Fruit fly (Drosophila melanogaster) Kc167 (cell line): ENCODE measurements around the gene ac.

Experiments
- Myc ChIP-seq: fragments of >200 bp; optimal IDR thresholded peaks from 2 replicates; lab custom pipeline; 2017; ENCODE audit warnings: missing external identifiers
- Sin3A ChIP-seq: fragments of >200 bp; optimal IDR thresholded peaks from 2 replicates; lab custom pipeline; 2018; ENCODE audit warnings: missing external identifiers
- h ChIP-seq: fragments of >200 bp; optimal IDR thresholded peaks from 3 replicates; lab custom pipeline; 2018; ENCODE audit warnings: missing external identifiers
- insv ChIP-seq: fragments of >200 bp; optimal IDR thresholded peaks from 3 replicates; lab custom pipeline; 2018; ENCODE audit warnings: missing external identifiers
- psq ChIP-seq: fragments of >200 bp; optimal IDR thresholded peaks from 2 replicates; lab custom pipeline; 2017; ENCODE audit warnings: missing external identifiers
- ttk ChIP-seq: sonication (Bioruptor generic); optimal IDR thresholded peaks from 2 replicates; lab custom pipeline; 2017; ENCODE audit warnings: missing external identifiers

ac gene

DNA sequence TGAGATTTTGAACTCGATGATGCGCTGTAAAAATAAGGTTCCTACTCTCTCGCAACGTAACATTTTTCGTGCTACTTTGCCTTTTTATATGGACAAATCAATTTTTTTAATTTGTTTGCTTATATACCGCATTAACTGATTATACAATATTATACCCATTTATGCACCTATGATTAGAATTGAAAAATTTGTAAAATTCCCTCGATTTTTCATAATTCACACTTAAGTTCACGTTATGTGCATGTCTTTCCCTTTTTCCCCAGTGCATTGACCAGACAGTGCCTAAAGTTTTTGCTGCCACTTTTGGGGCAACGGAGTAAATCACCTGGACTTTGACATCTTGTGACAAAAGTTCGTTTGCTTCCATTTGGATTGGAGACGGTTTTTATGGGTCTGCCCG lies 20.6 kb downstream of the ac start:
- no peak for TF ChIP-seq insv (lab: Kevin White, UChicago)
- no peak for TF ChIP-seq h (lab: Kevin White, UChicago)
- TF ChIP-seq ttk (lab: Kevin White, UChicago) = no peak
- no peak for TF ChIP-seq Myc (lab: Kevin White, UChicago)
- no peak for TF ChIP-seq psq
- TF ChIP-seq Sin3A (lab: Kevin White, UChicago) = no peak

DNA sequence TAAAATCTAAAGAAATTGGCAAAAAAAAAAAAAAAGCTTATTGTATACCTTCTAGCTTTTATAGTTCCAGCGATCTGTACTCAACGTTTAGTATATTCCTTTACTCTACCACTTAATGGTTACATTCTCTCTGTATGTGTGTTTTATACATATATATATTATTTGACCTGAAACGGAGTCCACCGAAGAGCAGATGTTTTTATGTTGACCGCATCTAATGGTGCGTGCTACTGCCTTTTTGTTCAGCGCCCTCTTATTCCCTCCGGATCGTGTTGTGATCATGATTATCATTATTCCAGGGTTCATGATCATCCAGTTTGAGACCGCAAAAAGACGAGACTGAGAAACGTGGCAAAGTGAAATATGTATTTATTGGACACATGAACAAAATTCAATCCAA lies 22.4 kb downstream of the ac start:
- TF ChIP-seq insv (lab: Kevin White, UChicago) (no peak), h (lab: Kevin White, UChicago) (no peak)

DNA sequence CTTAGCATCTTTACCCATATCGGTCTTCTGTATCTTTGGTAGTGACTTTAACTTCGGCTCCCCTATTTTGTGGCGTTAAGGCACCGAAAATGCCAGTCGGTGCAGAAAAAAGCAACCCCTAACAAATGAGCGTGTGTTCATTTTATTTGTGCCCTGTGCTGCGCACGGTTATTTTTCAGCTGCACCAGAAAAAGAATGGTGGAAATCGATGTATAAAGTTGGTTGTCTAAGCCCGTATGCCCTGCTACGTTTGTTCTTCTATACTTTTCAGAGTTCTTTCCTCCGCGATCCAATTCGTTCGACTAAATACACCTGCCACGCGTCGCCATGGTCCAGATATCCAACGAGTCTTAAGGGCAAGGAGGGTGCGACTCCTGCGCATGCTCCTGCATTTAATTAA lies 23.1 kb downstream of the ac start:
- TF ChIP-seq h (lab: Kevin White, UChicago) (no peak), insv (lab: Kevin White, UChicago) (no peak), Myc (lab: Kevin White, UChicago) (no peak), Sin3A (lab: Kevin White, UChicago) (no peak), psq (no peak), ttk (lab: Kevin White, UChicago) (no peak)

- TF ChIP-seq h (lab: Kevin White, UChicago) = no peak
- no peak for TF ChIP-seq Myc (lab: Kevin White, UChicago)
- TF ChIP-seq ttk (lab: Kevin White, UChicago) = no peak
- no peak for TF ChIP-seq insv (lab: Kevin White, UChicago)
- no peak for TF ChIP-seq psq
- no peak for TF ChIP-seq Sin3A (lab: Kevin White, UChicago)
Measured at dm6 chrX:395746-396145, 25.9 kb downstream of the ac start, which contains the start of gene sc. TSS of gene sc (plus strand) at chrX:396060.

DNA sequence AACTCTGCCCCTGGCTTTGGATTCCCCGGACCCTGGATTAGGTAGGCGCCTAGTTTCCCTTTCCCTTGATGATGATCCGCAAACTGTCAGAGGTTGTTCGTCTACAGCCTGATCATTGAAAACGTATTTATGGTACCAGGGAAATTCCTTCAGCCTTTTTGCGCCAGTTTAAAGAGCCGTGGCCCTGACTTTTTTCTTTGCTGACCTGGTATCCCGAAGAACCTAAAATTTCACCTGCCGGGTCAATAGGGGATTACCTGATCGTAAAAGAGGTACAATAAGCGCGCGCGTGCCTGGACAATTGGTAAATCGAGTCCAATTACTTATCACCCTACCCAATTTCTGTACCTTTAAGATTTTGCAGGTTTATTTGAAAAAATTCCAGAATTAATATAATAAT lies 29.9 kb downstream of the ac start:
- TF ChIP-seq Sin3A (lab: Kevin White, UChicago) (no peak), Myc (lab: Kevin White, UChicago) (no peak), psq (no peak), insv (lab: Kevin White, UChicago) (no peak), h (lab: Kevin White, UChicago) (no peak), ttk (lab: Kevin White, UChicago) (no peak)

DNA sequence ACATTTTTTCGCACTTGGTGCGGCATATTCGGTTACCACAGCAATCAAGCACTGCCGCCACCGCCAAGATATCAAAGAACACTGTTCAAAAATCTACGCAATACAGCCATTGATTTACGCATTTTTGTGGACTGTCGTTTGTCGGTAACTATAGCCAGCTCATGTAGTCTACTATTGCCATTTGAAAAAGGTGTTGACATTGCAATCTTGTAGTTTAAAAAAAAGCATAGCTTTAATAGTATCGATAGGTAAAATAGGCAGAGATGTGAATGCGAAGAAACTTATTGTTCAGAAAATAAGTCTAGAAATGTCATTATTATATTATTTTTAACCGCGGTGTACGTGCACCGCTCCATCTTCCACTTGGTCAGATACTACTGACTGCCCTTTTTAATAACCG lies 36.5 kb downstream of the ac start:
- TF ChIP-seq h (lab: Kevin White, UChicago) = no peak
- no peak for TF ChIP-seq insv (lab: Kevin White, UChicago)
- TF ChIP-seq psq = no peak
- TF ChIP-seq Sin3A (lab: Kevin White, UChicago) = no peak
- no peak for TF ChIP-seq Myc (lab: Kevin White, UChicago)
- no peak for TF ChIP-seq ttk (lab: Kevin White, UChicago)

dm6 chrX:407455-407854 lies 37.6 kb downstream of the ac start:
- no peak for TF ChIP-seq insv (lab: Kevin White, UChicago)
- no peak for TF ChIP-seq h (lab: Kevin White, UChicago)
- no peak for TF ChIP-seq psq
- TF ChIP-seq Sin3A (lab: Kevin White, UChicago) = no peak
- TF ChIP-seq Myc (lab: Kevin White, UChicago) = no peak
- TF ChIP-seq ttk (lab: Kevin White, UChicago) = no peak

DNA sequence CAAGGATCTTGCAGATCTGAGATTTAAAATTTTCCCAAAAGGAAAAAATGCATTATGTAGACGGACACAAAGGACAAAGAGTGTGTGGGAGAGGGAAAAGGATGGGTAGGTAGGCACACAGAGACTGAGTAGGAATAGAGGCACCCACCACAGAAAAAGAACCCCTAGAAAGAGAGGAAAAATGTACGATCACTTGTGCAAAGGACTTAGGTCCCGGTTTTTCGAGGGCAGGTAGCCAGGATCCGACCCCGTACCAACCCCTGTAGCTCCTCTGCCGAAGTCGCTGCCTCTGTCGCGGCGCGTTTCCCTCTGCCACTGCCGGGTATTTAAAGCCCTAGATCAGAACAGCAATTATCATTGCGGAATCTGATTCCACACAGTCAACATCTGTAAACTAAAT lies 39.5 kb downstream of the ac start:
- TF ChIP-seq Sin3A (lab: Kevin White, UChicago) = no peak
- no peak for TF ChIP-seq psq
- no peak for TF ChIP-seq Myc (lab: Kevin White, UChicago)
- no peak for TF ChIP-seq ttk (lab: Kevin White, UChicago)

dm6 chrX:414352-414751 lies 44.5 kb downstream of the ac start:
- TF ChIP-seq ttk (lab: Kevin White, UChicago) (no peak), psq (no peak), Sin3A (lab: Kevin White, UChicago) (no peak), h (lab: Kevin White, UChicago) (no peak), Myc (lab: Kevin White, UChicago) (no peak), insv (lab: Kevin White, UChicago) (no peak)
